Fruit fly (Drosophila melanogaster) whole organism, prepupa: ENCODE results near the gene Ahcy.

Experiments
- CG6854 ChIP-seq: fragments of 200-800 bp; sonication (Bioruptor generic); optimal IDR thresholded peaks from 2 replicates; lab custom pipeline; 2017; ENCODE audit warnings: missing biosample characterization, mild to moderate bottlenecking, missing genetic modification characterization
- Eip93F ChIP-seq: fragments of 200-800 bp; sonication (Bioruptor generic); optimal IDR thresholded peaks from 2 replicates; lab custom pipeline; 2016; ENCODE audit warnings: missing biosample characterization, mild to moderate bottlenecking, missing genetic modification characterization
- Hr39 ChIP-seq: fragments of 200-800 bp; sonication (Bioruptor generic); optimal IDR thresholded peaks from 2 replicates; lab custom pipeline; 2016; ENCODE audit warnings: missing biosample characterization, missing genetic modification characterization
- fd85E ChIP-seq: fragments of 200-800 bp; sonication (Bioruptor generic); optimal IDR thresholded peaks from 3 replicates; lab custom pipeline; 2016; ENCODE audit warnings: missing biosample characterization, missing genetic modification characterization
- fkh ChIP-seq: fragments of 200-800 bp; sonication (Bioruptor generic); optimal IDR thresholded peaks from 3 replicates; lab custom pipeline; 2017; ENCODE audit warnings: missing biosample characterization, mild to moderate bottlenecking, missing genetic modification characterization, moderate library complexity

dm6 chrX:15486682-15487081 lies 36.6 kb downstream of the Ahcy start, which contains the start of gene Gmap:
- no peak for TF ChIP-seq fd85E (GFP tag; lab: Kevin White, UChicago)
- no peak for TF ChIP-seq Hr39 (GFP tag; lab: Kevin White, UChicago)
- no peak for TF ChIP-seq fkh (GFP tag; lab: Kevin White, UChicago)
- TF ChIP-seq CG6854 (GFP tag; lab: Kevin White, UChicago), result no peak
- TF ChIP-seq Eip93F (GFP tag; lab: Kevin White, UChicago), result no peak
